Worm (Caenorhabditis elegans) whole organism, young adult: ENCODE data around the gene R09A8.5.

ENCODE experiments used
- B0019.2 ChIP-seq: fragments of 200-800 bp; sonication (Bioruptor generic); conservative IDR thresholded peaks from 2 replicates; pipeline ENCODE4 v1.3.6; 2022; ENCODE audit warnings: missing genetic modification reagents, missing genetic modification characterization, missing compliant biosample characterization
- B0035.1 ChIP-seq: sonication (generic microtip); optimal IDR thresholded peaks from 2 replicates; lab custom pipeline; 2016; ENCODE audit warnings: missing genetic modification characterization, mild to moderate bottlenecking, missing compliant biosample characterization, missing genotype, missing genetic modification reagents
- B0261.1 ChIP-seq: sonication (generic microtip); optimal IDR thresholded peaks from 2 replicates; lab custom pipeline; 2016; ENCODE audit warnings: mild to moderate bottlenecking, missing genetic modification characterization, moderate library complexity, missing compliant biosample characterization
- C06A6.2 ChIP-seq: fragments of 200-800 bp; sonication (Bioruptor generic); conservative IDR thresholded peaks from 2 replicates; pipeline ENCODE4 v1.3.6; 2022; ENCODE audit warnings: missing genetic modification characterization, missing compliant biosample characterization
- D2030.7 ChIP-seq: fragments of 200-800 bp; sonication (Bioruptor generic); IDR thresholded peaks from 2 replicates; pipeline ENCODE4 v1.3.6; 2022; ENCODE audit warnings: missing genetic modification reagents, missing genetic modification characterization, missing compliant biosample characterization
- F33H1.4 ChIP-seq: fragments of 200-800 bp; sonication (Bioruptor generic); IDR thresholded peaks from 2 replicates; pipeline ENCODE4 v1.3.6; 2022; ENCODE audit warnings: missing genetic modification reagents, missing genetic modification characterization, missing compliant biosample characterization
- F39B2.1 ChIP-seq: fragments of 200-800 bp; sonication (Bioruptor generic); IDR thresholded peaks from 2 replicates; pipeline ENCODE4 v1.3.6; 2022; ENCODE audit warnings: missing genetic modification reagents, missing genetic modification characterization, missing compliant biosample characterization
- K12H6.12 ChIP-seq: fragments of 200-800 bp; sonication (Bioruptor generic); optimal IDR thresholded peaks from 2 replicates; lab custom pipeline; 2018; ENCODE audit warnings: mild to moderate bottlenecking, missing genetic modification characterization, missing compliant biosample characterization
- T26A5.8 ChIP-seq: sonication (generic microtip); optimal IDR thresholded peaks from 2 replicates; lab custom pipeline; 2016; ENCODE audit warnings: missing genetic modification characterization, missing compliant biosample characterization
- Y56A3A.18 ChIP-seq: fragments of 200-800 bp; sonication (Bioruptor generic); IDR thresholded peaks from 2 replicates; pipeline ENCODE4 v1.3.6; 2022; ENCODE audit warnings: missing genetic modification reagents, missing genetic modification characterization, missing compliant biosample characterization
- Y67H2A.10 ChIP-seq: fragments of 200-800 bp; sonication (Bioruptor generic); conservative IDR thresholded peaks from 2 replicates; pipeline ENCODE4 v1.3.6; 2022; ENCODE audit warnings: missing genetic modification reagents, missing genetic modification characterization, missing compliant biosample characterization
- Y95B8A.8 ChIP-seq: fragments of 200-800 bp; sonication (Bioruptor generic); IDR thresholded peaks from 2 replicates; pipeline ENCODE4 v1.3.6; 2022; ENCODE audit warnings: missing genetic modification reagents, missing genetic modification characterization, missing compliant biosample characterization
- attf-6 ChIP-seq: fragments of 200-800 bp; sonication (Bioruptor generic); IDR thresholded peaks from 2 replicates; pipeline ENCODE4 v1.3.6; 2022; ENCODE audit warnings: missing genetic modification reagents, missing genetic modification characterization, missing compliant biosample characterization
- ceh-27 ChIP-seq: fragments of 200-800 bp; sonication (Bioruptor generic); optimal IDR thresholded peaks from 2 replicates; lab custom pipeline; 2018; ENCODE audit warnings: mild to moderate bottlenecking, missing genetic modification characterization, moderate library complexity, missing compliant biosample characterization
- chd-7 ChIP-seq: sonication (generic microtip); optimal IDR thresholded peaks from 2 replicates; lab custom pipeline; 2016; ENCODE audit warnings: mild to moderate bottlenecking, missing genetic modification characterization, moderate library complexity, missing compliant biosample characterization
- dox-1 ChIP-seq: fragments of 200-800 bp; sonication (Bioruptor generic); IDR thresholded peaks from 2 replicates; pipeline ENCODE4 v1.3.6; 2022; ENCODE audit warnings: missing genetic modification reagents, missing genetic modification characterization, missing compliant biosample characterization
- dpff-1 ChIP-seq: sonication (generic microtip); optimal IDR thresholded peaks from 2 replicates; lab custom pipeline; 2017; ENCODE audit warnings: mild to moderate bottlenecking, missing genetic modification characterization, missing compliant biosample characterization
- dpl-1 ChIP-seq: fragments of 150-350 bp; optimal IDR thresholded peaks from 2 replicates; lab custom pipeline; 2014; ENCODE audit warnings: missing biosample characterization, missing genetic modification reagents, missing genetic modification characterization
- egrh-3 ChIP-seq: fragments of 200-800 bp; sonication (Bioruptor generic); IDR thresholded peaks from 2 replicates; pipeline ENCODE4 v1.3.6; 2022; ENCODE audit warnings: missing genetic modification reagents, missing genetic modification characterization, missing compliant biosample characterization
- ekl-4 ChIP-seq: fragments of 200-800 bp; sonication (Bioruptor generic); IDR thresholded peaks from 2 replicates; pipeline ENCODE4 v1.3.6; 2022; ENCODE audit warnings: missing genetic modification reagents, missing genetic modification characterization, missing compliant biosample characterization
- hlh-12 ChIP-seq: sonication (generic microtip); optimal IDR thresholded peaks from 2 replicates; lab custom pipeline; 2016; ENCODE audit warnings: missing genetic modification characterization, missing compliant biosample characterization
- hmg-1.2 ChIP-seq: fragments of 200-800 bp; sonication (Bioruptor generic); IDR thresholded peaks from 2 replicates; pipeline ENCODE4 v1.3.6; 2022; ENCODE audit warnings: missing genetic modification reagents, missing genetic modification characterization, missing compliant biosample characterization
- let-526 ChIP-seq: fragments of 200-800 bp; sonication (Bioruptor generic); IDR thresholded peaks from 2 replicates; pipeline ENCODE4 v1.3.6; 2022; ENCODE audit warnings: missing genetic modification reagents, missing genetic modification characterization, missing compliant biosample characterization
- lin-35 ChIP-seq, 3 experiments: fragments of 150-350 bp in 2 of 3; sonication (generic microtip) in 1 of 3; optimal IDR thresholded peaks; 2 replicates each; lab custom pipeline; 2014 to 2018; ENCODE audit warnings: missing biosample characterization in 3 of 3, missing genetic modification characterization in 3 of 3, missing genetic modification reagents in 3 of 3
- lin-40 ChIP-seq: sonication (generic microtip); optimal IDR thresholded peaks from 2 replicates; lab custom pipeline; 2016; ENCODE audit warnings: missing genetic modification characterization, mild to moderate bottlenecking, missing compliant biosample characterization, missing genotype, missing genetic modification reagents
- madf-10 ChIP-seq: sonication (generic microtip); optimal IDR thresholded peaks from 2 replicates; lab custom pipeline; 2016; ENCODE audit warnings: mild to moderate bottlenecking, missing genetic modification characterization, missing compliant biosample characterization
- madf-3 ChIP-seq: fragments of 200-800 bp; sonication (Bioruptor generic); IDR thresholded peaks from 2 replicates; pipeline ENCODE4 v1.3.6; 2022; ENCODE audit warnings: missing genetic modification reagents, missing genetic modification characterization, missing compliant biosample characterization
- mcd-1 ChIP-seq: fragments of 200-800 bp; sonication (Bioruptor generic); IDR thresholded peaks from 2 replicates; pipeline ENCODE4 v1.3.6; 2022; ENCODE audit warnings: missing genetic modification reagents, missing genetic modification characterization, missing compliant biosample characterization
- nfya-1 ChIP-seq: sonication (generic microtip); optimal IDR thresholded peaks from 2 replicates; lab custom pipeline; 2017; ENCODE audit warnings: antibody characterized with exemption, missing compliant biosample characterization, missing genetic modification characterization, borderline replicate concordance; ENCODE audit not compliant: insufficient read depth
- nfyb-1 ChIP-seq: fragments of 200-800 bp; sonication (Bioruptor generic); IDR thresholded peaks from 2 replicates; pipeline ENCODE4 v1.3.6; 2022; ENCODE audit warnings: missing genetic modification reagents, missing genetic modification characterization, missing compliant biosample characterization
- nhr-80 ChIP-seq: sonication (generic microtip); optimal IDR thresholded peaks from 2 replicates; lab custom pipeline; 2016; ENCODE audit warnings: missing genetic modification characterization, missing compliant biosample characterization
- rcor-1 ChIP-seq: fragments of 200-800 bp; sonication (Bioruptor generic); IDR thresholded peaks from 2 replicates; pipeline ENCODE4 v1.3.6; 2022; ENCODE audit warnings: missing genetic modification reagents, missing genetic modification characterization, missing compliant biosample characterization
- rpc-1 ChIP-seq, 2 experiments: fragments of 150-350 bp in 1 of 2; sonication (generic microtip) in 1 of 2; optimal IDR thresholded peaks; 2 replicates each; lab custom pipeline; 2014 to 2018; ENCODE audit warnings: missing biosample characterization in 1 of 2, missing genetic modification characterization in 1 of 2, missing genetic modification reagents in 1 of 2, missing genotype in 1 of 2
- sdz-38 ChIP-seq: sonication (generic microtip); optimal IDR thresholded peaks from 2 replicates; lab custom pipeline; 2016; ENCODE audit warnings: missing genotype, missing genetic modification characterization, missing compliant biosample characterization
- sea-2 ChIP-seq: fragments of 200-800 bp; sonication (Bioruptor generic); IDR thresholded peaks from 2 replicates; pipeline ENCODE4 v1.3.6; 2022; ENCODE audit warnings: missing genetic modification characterization, missing compliant biosample characterization
- snpc-1.1 ChIP-seq: sonication (generic microtip); optimal IDR thresholded peaks from 2 replicates; lab custom pipeline; 2017; ENCODE audit warnings: missing genetic modification characterization, mild to moderate bottlenecking, missing compliant biosample characterization, antibody characterized with exemption, moderate library complexity, missing genotype, missing genetic modification reagents; ENCODE audit not compliant: insufficient read depth
- somi-1 ChIP-seq: fragments of 200-800 bp; sonication (Bioruptor generic); optimal IDR thresholded peaks from 2 replicates; lab custom pipeline; 2018; ENCODE audit warnings: mild to moderate bottlenecking, missing genetic modification characterization, missing compliant biosample characterization
- sptf-2 ChIP-seq: fragments of 200-800 bp; sonication (Bioruptor generic); optimal IDR thresholded peaks from 2 replicates; lab custom pipeline; 2018; ENCODE audit warnings: mild to moderate bottlenecking, missing genetic modification characterization, missing compliant biosample characterization
- unc-130 ChIP-seq: sonication (generic microtip); optimal IDR thresholded peaks from 2 replicates; lab custom pipeline; 2016; ENCODE audit warnings: missing genetic modification reagents, missing genetic modification characterization, missing compliant biosample characterization
- unc-62 ChIP-seq: fragments of 150-350 bp; optimal IDR thresholded peaks from 2 replicates; lab custom pipeline; 2014; ENCODE audit warnings: missing biosample characterization, missing genetic modification reagents, missing genetic modification characterization
- zfh-2 ChIP-seq: fragments of 200-800 bp; sonication (Bioruptor generic); conservative IDR thresholded peaks from 2 replicates; pipeline ENCODE4 v1.3.6; 2022; ENCODE audit warnings: missing genetic modification reagents, missing genetic modification characterization, missing compliant biosample characterization
- ztf-22 ChIP-seq: fragments of 200-800 bp; sonication (Bioruptor generic); optimal IDR thresholded peaks from 2 replicates; lab custom pipeline; 2018; ENCODE audit warnings: mild to moderate bottlenecking, missing genetic modification characterization, moderate library complexity, missing compliant biosample characterization

R09A8.5 gene

DNA sequence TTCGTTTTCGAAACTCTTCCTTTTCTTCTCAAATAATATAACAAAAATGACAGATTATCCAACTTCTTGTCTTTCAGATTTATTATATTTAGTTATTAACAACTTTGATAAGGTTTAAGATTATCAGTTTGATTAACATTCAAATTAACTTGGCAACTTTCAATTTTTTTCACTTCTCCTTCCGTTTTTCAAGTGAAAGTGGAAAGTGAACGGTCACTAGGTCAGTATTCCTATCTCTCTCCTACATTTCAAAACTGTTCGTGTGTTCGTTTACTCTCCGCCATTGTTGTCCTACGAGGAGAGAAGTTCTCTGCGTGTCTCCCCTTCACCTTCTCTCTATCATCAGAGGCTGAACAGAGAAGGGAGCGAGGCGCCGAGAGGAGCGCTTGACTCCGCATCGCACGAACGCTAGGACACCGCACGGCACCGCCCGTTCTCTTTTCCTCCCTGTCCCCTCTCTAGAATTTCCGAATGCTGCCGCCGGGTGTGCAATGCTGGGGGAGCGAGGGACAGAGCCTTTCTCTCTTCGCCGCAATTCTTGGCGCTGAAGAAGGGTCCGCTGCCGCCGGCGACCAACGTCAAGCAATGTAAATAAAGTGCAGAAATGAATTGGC lies 16.2 kb upstream of the R09A8.5 start:
- peak; percentile 5 for TF ChIP-seq nhr-80 (tag; lab: Kevin White, UChicago)
- TF ChIP-seq madf-10, result peak; percentile 63
- no peak for TF ChIP-seq C06A6.2 (GFP tag; lab: Robert Waterston, UW)
- TF ChIP-seq ceh-27 (GFP tag; lab: Kevin White, UChicago), result peak; percentile 44
- peak; percentile 59 for TF ChIP-seq hmg-1.2
- 0 out of 2 replicates have a peak, but pooled peaks have one; percentile 70 for TF ChIP-seq madf-3
- TF ChIP-seq zfh-2 (GFP tag; lab: Robert Waterston, UW), result peak; percentile 98
- TF ChIP-seq lin-40, result peak; percentile 33
- no peak for TF ChIP-seq Y56A3A.18 (GFP tag; lab: Robert Waterston, UW)
- peak; percentile 54; the same call in 1 of the 2 replicates for TF ChIP-seq mcd-1 (GFP tag; lab: Robert Waterston, UW)
- peak; percentile 57; the same call in 1 of the 2 replicates for TF ChIP-seq rcor-1 (GFP tag; lab: Robert Waterston, UW)
- TF ChIP-seq egrh-3 (GFP tag; lab: Robert Waterston, UW), result peak; percentile 83; the same call in 1 of the 2 replicates
- no peak for TF ChIP-seq ztf-22
- no peak for TF ChIP-seq rpc-1 (optimal IDR thresholded peaks at IDR 0.05; lab: Kevin White, UChicago)
- TF ChIP-seq rpc-1 (tag; optimal IDR thresholded peaks at IDR 0.05; lab: Kevin White, UChicago), result no peak

ce11 chrX:12655339-12655875 lies 15.0 kb upstream of the R09A8.5 start:
- TF ChIP-seq K12H6.12 (tag; lab: Kevin White, UChicago), result peak; percentile 3
- TF ChIP-seq chd-7 (tag; lab: Kevin White, UChicago), result peak; percentile 2
- no peak for TF ChIP-seq somi-1 (GFP tag; lab: Kevin White, UChicago)
- TF ChIP-seq snpc-1.1 (tag; lab: Kevin White, UChicago), result no peak
- peak; percentile 67; the same call in 1 of the 2 replicates for TF ChIP-seq egrh-3 (GFP tag; lab: Robert Waterston, UW)
- peak; percentile 3 for TF ChIP-seq sptf-2
- TF ChIP-seq dox-1, result peak; percentile 52
- TF ChIP-seq D2030.7, result peak; percentile 12; the same call in 1 of the 2 replicates
- TF ChIP-seq Y95B8A.8, result no peak
- peak; percentile 75; the same call in 1 of the 2 replicates for TF ChIP-seq sea-2 (GFP tag; lab: Robert Waterston, UW)
- peak; percentile 97 for TF ChIP-seq zfh-2 (GFP tag; lab: Robert Waterston, UW)
- no peak for TF ChIP-seq dpl-1 (GFP tag; lab: Kevin White, UChicago)
- TF ChIP-seq madf-10, result peak; percentile 16
- TF ChIP-seq ekl-4 (GFP tag; lab: Robert Waterston, UW), result no peak
- TF ChIP-seq nfyb-1 (GFP tag; lab: Robert Waterston, UW), result peak; percentile 46; the same call in 1 of the 2 replicates

ce11 chrX:12646546-12647167 lies 6.3 kb upstream of the R09A8.5 start, which contains the start of gene zmp-5:
zmp-5 (plus strand) TSS chrX:12647117.
- TF ChIP-seq hlh-12 (tag; lab: Kevin White, UChicago) (no peak), let-526 (no peak), egrh-3 (GFP tag; lab: Robert Waterston, UW) (no peak), B0035.1 (tag; lab: Kevin White, UChicago) (no peak), lin-35 (GFP tag; optimal IDR thresholded peaks at IDR 0.05; lab: Kevin White, UChicago) (no peak), ztf-22 (no peak), unc-62 (GFP tag; lab: Kevin White, UChicago) (no peak), unc-130 (GFP tag; lab: Kevin White, UChicago) (no peak), F39B2.1 (no peak), Y67H2A.10 (GFP tag; lab: Robert Waterston, UW) (no peak), sdz-38 (tag; lab: Kevin White, UChicago) (no peak), F33H1.4 (GFP tag; lab: Robert Waterston, UW) (no peak), dpff-1 (tag; lab: Kevin White, UChicago) (no peak), B0019.2 (GFP tag; lab: Robert Waterston, UW) (no peak), dpl-1 (GFP tag; lab: Kevin White, UChicago) (no peak), T26A5.8 (tag; lab: Kevin White, UChicago) (no peak), Y56A3A.18 (GFP tag; lab: Robert Waterston, UW) (no peak), B0261.1 (no peak), attf-6 (GFP tag; lab: Robert Waterston, UW) (no peak), nfya-1 (tag; lab: Kevin White, UChicago) (no peak)
